Worm (Caenorhabditis elegans): ENCODE data around the gene srd-66.

srd-66 gene

ce11 chrIII:1970433-1970832 lies 12.0 kb downstream of the srd-66 start, which contains the start of gene R155.5:
R155.5 (minus strand) TSS chrIII:1970533.
- no peak for TF ChIP-seq elt-1 (tag; optimal IDR thresholded peaks at IDR 0.05; ENCODE audit: borderline replicate concordance, insufficient read depth)
- TF ChIP-seq unc-120 (tag; optimal IDR thresholded peaks at IDR 0.05; ENCODE audit: poor library complexity, severe bottlenecking): no peak
- no peak for TF ChIP-seq nhr-76 (tag; optimal IDR thresholded peaks at IDR 0.05)
- TF ChIP-seq nhr-2 (tag; optimal IDR thresholded peaks at IDR 0.05): no peak
- TF ChIP-seq nhr-237 (tag; optimal IDR thresholded peaks at IDR 0.05): no peak
- TF ChIP-seq drap-1 (GFP tag; optimal IDR thresholded peaks at IDR 0.05): no peak
- no peak for TF ChIP-seq nhr-12 (tag; optimal IDR thresholded peaks at IDR 0.05)
- TF ChIP-seq pha-4 (tag; optimal IDR thresholded peaks at IDR 0.05): no peak
- TF ChIP-seq unc-62 (GFP tag; optimal IDR thresholded peaks at IDR 0.05): no peak
- TF ChIP-seq tbx-8 (GFP tag; optimal IDR thresholded peaks at IDR 0.05): no peak

- TF ChIP-seq ham-2 (GFP tag; optimal IDR thresholded peaks at IDR 0.05) (no peak), ceh-43 (GFP tag; optimal IDR thresholded peaks at IDR 0.05) (no peak), unc-120 (tag; optimal IDR thresholded peaks at IDR 0.05; ENCODE audit: poor library complexity, severe bottlenecking) (no peak), mep-1 (tag; optimal IDR thresholded peaks at IDR 0.05) (no peak), lin-32 (GFP tag; optimal IDR thresholded peaks at IDR 0.05) (no peak), M03D4.4 (tag; optimal IDR thresholded peaks at IDR 0.05) (no peak)
These were observed 12.6 kb downstream of the srd-66 start, which contains the start of gene moa-1 for ce11 chrIII:1969802-1970201. moa-1 (minus strand) TSS chrIII:1969902.

ce11 chrIII:1963128-1963527 lies 19.3 kb downstream of the srd-66 start:
- TF ChIP-seq sptf-1 (tag; optimal IDR thresholded peaks at IDR 0.05) (no peak), ceh-83 (GFP tag; optimal IDR thresholded peaks at IDR 0.05) (peak; percentile 1)

- TF ChIP-seq sptf-1 (tag; optimal IDR thresholded peaks at IDR 0.05): no peak
- TF ChIP-seq lin-13 (tag; optimal IDR thresholded peaks at IDR 0.05): no peak
- no peak for TF ChIP-seq elt-3 (tag; optimal IDR thresholded peaks at IDR 0.05)
- no peak for TF ChIP-seq elt-1 (tag; optimal IDR thresholded peaks at IDR 0.05; ENCODE audit: borderline replicate concordance, insufficient read depth)
- no peak for TF ChIP-seq drap-1 (GFP tag; optimal IDR thresholded peaks at IDR 0.05)
- no peak for TF ChIP-seq nhr-28 (tag; optimal IDR thresholded peaks at IDR 0.05)
- TF ChIP-seq sem-2 (GFP tag; optimal IDR thresholded peaks at IDR 0.05): no peak
- no peak for TF ChIP-seq ceh-83 (GFP tag; optimal IDR thresholded peaks at IDR 0.05)
- TF ChIP-seq pha-4 (tag; optimal IDR thresholded peaks at IDR 0.05): no peak
- no peak for TF ChIP-seq ceh-39 (tag; optimal IDR thresholded peaks at IDR 0.05)
- TF ChIP-seq bed-3 (GFP tag; optimal IDR thresholded peaks at IDR 0.05): no peak
- TF ChIP-seq nhr-76 (tag; optimal IDR thresholded peaks at IDR 0.05): no peak
- TF ChIP-seq nhr-237 (tag; optimal IDR thresholded peaks at IDR 0.05): no peak
- no peak for TF ChIP-seq ztf-11 (tag; optimal IDR thresholded peaks at IDR 0.05)
- no peak for TF ChIP-seq nhr-12 (tag; optimal IDR thresholded peaks at IDR 0.05)
- TF ChIP-seq mab-5 (tag; optimal IDR thresholded peaks at IDR 0.05): no peak
- TF ChIP-seq ces-1 (GFP tag; optimal IDR thresholded peaks at IDR 0.05): no peak
These were observed 19.9 kb downstream of the srd-66 start for ce11 chrIII:1962552-1962951.

ce11 chrIII:1961895-1962506 lies 20.4 kb downstream of the srd-66 start, which contains the start of gene mboa-6:
mboa-6 (minus strand) TSS chrIII:1961945.
- no peak for TF ChIP-seq hlh-1 (tag; optimal IDR thresholded peaks at IDR 0.05)
- TF ChIP-seq mls-2 (tag; optimal IDR thresholded peaks at IDR 0.05): peak; percentile 10
- peak; percentile 1 for TF ChIP-seq unc-120 (tag; optimal IDR thresholded peaks at IDR 0.05; ENCODE audit: poor library complexity, severe bottlenecking)
- peak; percentile 21 for TF ChIP-seq mep-1 (tag; optimal IDR thresholded peaks at IDR 0.05)
- no peak for TF ChIP-seq ceh-39 (tag; optimal IDR thresholded peaks at IDR 0.05)
- TF ChIP-seq ces-1 (GFP tag; optimal IDR thresholded peaks at IDR 0.05): no peak
- TF ChIP-seq nhr-12 (tag; optimal IDR thresholded peaks at IDR 0.05): no peak
- TF ChIP-seq zip-8 (tag; optimal IDR thresholded peaks at IDR 0.05): no peak
- no peak for TF ChIP-seq elt-3 (tag; optimal IDR thresholded peaks at IDR 0.05)
